Fruit fly (Drosophila melanogaster): ENCODE results near the gene CG7550.

The CG7550 gene

DNA sequence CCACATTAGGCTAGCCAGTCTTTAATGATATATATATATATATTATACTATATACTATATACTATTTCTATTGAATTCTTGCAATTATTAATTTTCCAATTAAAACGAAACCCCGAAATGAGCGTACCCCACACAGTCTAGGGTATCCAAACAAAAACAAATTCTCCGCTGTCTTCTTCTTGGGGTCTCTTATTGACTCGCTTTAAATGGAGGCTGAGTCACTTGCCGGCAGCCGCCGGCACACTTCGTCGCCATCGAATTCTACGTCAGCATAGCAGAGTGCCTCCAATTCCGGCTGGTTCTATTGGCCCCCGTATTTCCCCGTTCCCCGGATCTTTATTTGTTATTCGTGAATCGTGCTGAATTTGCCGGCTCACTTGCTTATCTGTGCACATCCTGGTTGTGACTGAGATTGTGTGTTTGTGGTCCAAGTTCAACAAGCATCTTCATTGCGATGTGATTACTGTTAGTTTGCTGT, 29.6 kb downstream of the CG7550 start:
- TF ChIP-seq Clk (GFP tag; optimal IDR thresholded peaks at IDR 0.05), result no peak
- no peak for TF ChIP-seq toe (GFP tag; optimal IDR thresholded peaks at IDR 0.05)
- TF ChIP-seq cnc (optimal IDR thresholded peaks at IDR 0.05), result no peak
- TF ChIP-seq kay (GFP tag; ENCODE audit: borderline replicate concordance), result peak; percentile 49
- no peak for TF ChIP-seq ovo (GFP tag; optimal IDR thresholded peaks at IDR 0.05)
- TF ChIP-seq bab1 (GFP tag; optimal IDR thresholded peaks at IDR 0.05), result no peak
- peak; percentile 22 for TF ChIP-seq CG7045 (GFP tag; optimal IDR thresholded peaks at IDR 0.05)
- TF ChIP-seq Crg-1 (GFP tag; optimal IDR thresholded peaks at IDR 0.05), result no peak
- no peak for TF ChIP-seq CG5204 (GFP tag; optimal IDR thresholded peaks at IDR 0.05)
- peak; percentile 35 for TF ChIP-seq CG14711 (tag; optimal IDR thresholded peaks at IDR 0.05)
- TF ChIP-seq CG11617 (GFP tag; optimal IDR thresholded peaks at IDR 0.05), result peak; percentile 29
- TF ChIP-seq tj (GFP tag; optimal IDR thresholded peaks at IDR 0.05), result peak; percentile 66
- TF ChIP-seq CG12768 (GFP tag; optimal IDR thresholded peaks at IDR 0.05), result no peak
- no peak for TF ChIP-seq Hr96 (GFP tag; optimal IDR thresholded peaks at IDR 0.05)
- no peak for TF ChIP-seq Mnt (GFP tag; optimal IDR thresholded peaks at IDR 0.05)
- TF ChIP-seq CG33017 (tag; optimal IDR thresholded peaks at IDR 0.05), result peak; percentile 59
- no peak for TF ChIP-seq pad (GFP tag; optimal IDR thresholded peaks at IDR 0.05)
- peak; percentile 46 for TF ChIP-seq CG7101 (tag; optimal IDR thresholded peaks at IDR 0.05)
- TF ChIP-seq CG1620 (GFP tag; optimal IDR thresholded peaks at IDR 0.05), result no peak
- peak; percentile 60 for TF ChIP-seq cic (GFP tag; optimal IDR thresholded peaks at IDR 0.05)

DNA sequence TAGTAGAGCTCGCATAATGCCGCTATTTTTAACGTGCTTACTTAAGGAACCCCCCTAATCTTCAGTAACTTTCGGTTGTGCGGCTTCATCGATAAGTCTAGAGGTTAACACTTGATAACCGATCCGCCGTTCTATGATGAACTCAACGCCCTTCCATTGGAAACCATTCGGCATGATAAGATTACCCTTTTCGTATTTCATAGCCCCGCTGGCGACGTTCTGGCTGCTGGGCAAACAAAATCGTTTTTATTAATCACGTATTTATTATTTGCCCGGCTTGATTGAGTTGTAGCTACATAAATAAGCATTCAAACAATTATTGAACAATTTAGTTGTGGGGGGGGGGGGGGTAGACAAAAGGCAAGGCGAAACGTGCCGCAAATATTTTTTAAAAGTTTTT, 30.8 kb downstream of the CG7550 start:
- TF ChIP-seq cic (GFP tag; optimal IDR thresholded peaks at IDR 0.05) (peak; percentile 36), Crg-1 (GFP tag; optimal IDR thresholded peaks at IDR 0.05) (no peak), CG1620 (GFP tag; optimal IDR thresholded peaks at IDR 0.05) (no peak), cnc (optimal IDR thresholded peaks at IDR 0.05) (no peak), CG11617 (GFP tag; optimal IDR thresholded peaks at IDR 0.05) (no peak), CG12768 (GFP tag; optimal IDR thresholded peaks at IDR 0.05) (no peak), tj (GFP tag; optimal IDR thresholded peaks at IDR 0.05) (no peak)

DNA sequence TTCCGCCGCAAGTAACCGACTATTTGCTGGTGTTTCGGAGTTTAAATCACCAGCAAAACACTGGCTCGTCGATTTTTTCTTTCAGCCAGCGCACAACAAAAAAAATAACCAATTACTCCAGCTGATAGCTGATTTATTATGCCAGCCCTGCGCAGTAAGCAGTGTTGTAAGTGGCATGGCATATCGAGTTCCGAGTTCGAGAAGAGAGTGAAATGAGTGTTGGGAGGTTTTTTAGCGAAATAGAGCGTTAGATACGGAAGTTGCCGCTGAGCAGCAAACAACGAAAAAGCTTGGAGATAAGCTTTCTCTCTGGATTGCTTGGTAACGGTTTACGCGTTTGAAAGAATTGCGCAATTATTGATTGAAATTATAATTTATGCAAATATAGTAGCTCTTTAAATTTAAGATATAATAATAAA, 32.7 kb downstream of the CG7550 start, which contains the start of gene CG7565:
TSS of gene CG7565 (minus strand) at position 137 of the 419 bp plus-strand sequence.
- TF ChIP-seq kay (GFP tag; ENCODE audit: borderline replicate concordance) (peak; percentile 82), Crg-1 (GFP tag; optimal IDR thresholded peaks at IDR 0.05) (peak; percentile 80), tj (GFP tag; optimal IDR thresholded peaks at IDR 0.05) (peak; percentile 54), CG11617 (GFP tag; optimal IDR thresholded peaks at IDR 0.05) (peak; percentile 68), CG12768 (GFP tag; optimal IDR thresholded peaks at IDR 0.05) (peak; percentile 87), toe (GFP tag; optimal IDR thresholded peaks at IDR 0.05) (peak; percentile 63), CG5204 (GFP tag; optimal IDR thresholded peaks at IDR 0.05) (no peak), CG14711 (tag; optimal IDR thresholded peaks at IDR 0.05) (peak; percentile 67), cnc (optimal IDR thresholded peaks at IDR 0.05) (no peak), CG33017 (tag; optimal IDR thresholded peaks at IDR 0.05) (peak; percentile 78), CG7101 (tag; optimal IDR thresholded peaks at IDR 0.05) (peak; percentile 86), pad (GFP tag; optimal IDR thresholded peaks at IDR 0.05) (peak; percentile 75), Hr96 (GFP tag; optimal IDR thresholded peaks at IDR 0.05) (peak; percentile 51), ovo (GFP tag; optimal IDR thresholded peaks at IDR 0.05) (peak; percentile 74), Clk (GFP tag; optimal IDR thresholded peaks at IDR 0.05) (peak; percentile 60), bab1 (GFP tag; optimal IDR thresholded peaks at IDR 0.05) (peak; percentile 79), CG7045 (GFP tag; optimal IDR thresholded peaks at IDR 0.05) (peak; percentile 71), CG1620 (GFP tag; optimal IDR thresholded peaks at IDR 0.05) (peak; percentile 26), Mnt (GFP tag; optimal IDR thresholded peaks at IDR 0.05) (peak; percentile 84), cic (GFP tag; optimal IDR thresholded peaks at IDR 0.05) (peak; percentile 75)

DNA sequence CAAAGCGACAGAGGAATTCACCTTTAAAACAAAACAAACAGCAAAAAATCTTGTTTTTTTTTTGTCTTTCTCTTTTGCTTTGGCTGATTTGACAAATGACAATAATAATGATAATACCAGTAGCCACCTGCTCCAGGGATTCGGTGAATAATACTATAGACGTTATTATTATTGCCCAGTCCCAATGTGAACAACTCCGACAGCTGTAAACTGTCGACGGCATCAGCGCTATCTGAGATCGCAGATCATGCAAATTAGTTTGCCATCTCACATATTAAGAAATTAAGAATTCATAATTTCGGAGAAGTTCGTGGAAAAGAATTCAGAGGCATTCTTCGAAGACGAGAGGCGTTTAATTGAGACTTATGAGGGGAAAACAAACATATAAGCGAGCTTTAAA, 38.1 kb downstream of the CG7550 start:
- TF ChIP-seq CG33017 (tag; optimal IDR thresholded peaks at IDR 0.05), result no peak
- no peak for TF ChIP-seq Clk (GFP tag; optimal IDR thresholded peaks at IDR 0.05)
- no peak for TF ChIP-seq cnc (optimal IDR thresholded peaks at IDR 0.05)
- TF ChIP-seq cic (GFP tag; optimal IDR thresholded peaks at IDR 0.05), result no peak
- TF ChIP-seq kay (GFP tag; ENCODE audit: borderline replicate concordance), result no peak
- TF ChIP-seq Hr96 (GFP tag; optimal IDR thresholded peaks at IDR 0.05), result no peak
- TF ChIP-seq CG14711 (tag; optimal IDR thresholded peaks at IDR 0.05), result no peak

DNA sequence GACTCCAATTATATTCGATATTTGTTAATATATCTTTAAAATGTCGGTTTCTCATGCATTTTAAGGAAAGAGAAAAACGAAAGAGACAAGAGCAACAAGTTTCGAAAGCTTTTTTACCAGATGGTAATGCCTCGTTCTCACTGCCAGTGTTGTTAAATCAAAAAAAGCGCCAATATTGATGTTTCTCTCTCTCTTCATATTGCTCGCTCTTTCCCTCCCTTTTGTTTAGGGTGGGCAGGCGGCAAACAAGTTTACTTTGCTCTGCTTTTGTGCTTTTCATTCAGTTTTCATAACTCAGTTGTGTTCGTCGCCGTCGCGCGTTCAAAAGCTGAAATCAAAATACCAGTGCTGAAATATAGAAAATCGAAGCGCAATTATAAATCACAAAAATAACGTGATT, 42.5 kb downstream of the CG7550 start:
- peak; percentile 47 for TF ChIP-seq CG11617 (GFP tag; optimal IDR thresholded peaks at IDR 0.05)
- TF ChIP-seq kay (GFP tag; ENCODE audit: borderline replicate concordance), result peak; percentile 91
- TF ChIP-seq CG1620 (GFP tag; optimal IDR thresholded peaks at IDR 0.05), result peak; percentile 20
- TF ChIP-seq CG7101 (tag; optimal IDR thresholded peaks at IDR 0.05), result peak; percentile 80
- no peak for TF ChIP-seq bab1 (GFP tag; optimal IDR thresholded peaks at IDR 0.05)
- TF ChIP-seq CG12768 (GFP tag; optimal IDR thresholded peaks at IDR 0.05), result peak; percentile 75
- TF ChIP-seq CG5204 (GFP tag; optimal IDR thresholded peaks at IDR 0.05), result no peak
- peak; percentile 22 for TF ChIP-seq tj (GFP tag; optimal IDR thresholded peaks at IDR 0.05)
- peak; percentile 87 for TF ChIP-seq Crg-1 (GFP tag; optimal IDR thresholded peaks at IDR 0.05)
- peak; percentile 80 for TF ChIP-seq cic (GFP tag; optimal IDR thresholded peaks at IDR 0.05)
- peak; percentile 31 for TF ChIP-seq ovo (GFP tag; optimal IDR thresholded peaks at IDR 0.05)
- peak; percentile 68 for TF ChIP-seq CG7045 (GFP tag; optimal IDR thresholded peaks at IDR 0.05)
- peak; percentile 24 for TF ChIP-seq Clk (GFP tag; optimal IDR thresholded peaks at IDR 0.05)
- TF ChIP-seq Hr96 (GFP tag; optimal IDR thresholded peaks at IDR 0.05), result peak; percentile 63
- peak; percentile 72 for TF ChIP-seq Mnt (GFP tag; optimal IDR thresholded peaks at IDR 0.05)
- TF ChIP-seq cnc (optimal IDR thresholded peaks at IDR 0.05), result no peak
- TF ChIP-seq CG14711 (tag; optimal IDR thresholded peaks at IDR 0.05), result peak; percentile 63
- no peak for TF ChIP-seq toe (GFP tag; optimal IDR thresholded peaks at IDR 0.05)
- peak; percentile 84 for TF ChIP-seq CG33017 (tag; optimal IDR thresholded peaks at IDR 0.05)
- peak; percentile 60 for TF ChIP-seq pad (GFP tag; optimal IDR thresholded peaks at IDR 0.05)

DNA sequence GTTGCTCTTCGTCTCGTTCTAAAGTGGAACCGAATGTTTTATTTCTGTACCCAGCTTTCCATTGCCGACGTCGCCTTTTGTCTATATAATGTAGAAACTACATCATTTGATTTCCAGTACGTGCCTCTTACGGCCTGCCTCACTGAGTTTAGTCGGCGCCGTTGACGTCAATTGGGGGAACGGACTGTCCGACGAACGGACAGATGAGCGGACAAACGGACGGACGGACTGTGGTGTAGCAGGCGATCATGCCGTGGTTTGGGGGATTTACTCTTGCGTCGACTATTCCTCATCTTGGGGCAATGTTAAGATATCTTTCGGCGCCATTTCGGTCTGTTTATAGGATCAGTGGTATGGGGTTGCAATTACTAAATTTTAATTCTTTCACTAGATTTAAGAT, 43.5 kb downstream of the CG7550 start:
- no peak for TF ChIP-seq kay (GFP tag; ENCODE audit: borderline replicate concordance)
- no peak for TF ChIP-seq CG7101 (tag; optimal IDR thresholded peaks at IDR 0.05)
- TF ChIP-seq toe (GFP tag; optimal IDR thresholded peaks at IDR 0.05), result no peak
